Fruit fly (Drosophila melanogaster) whole organism, prepupa: ENCODE measurements around the gene CG11555.
A peak's percentile ranks its signal among the peaks of the same experiment; 100 is the strongest.

ENCODE experiments used
- CG10631 ChIP-seq: fragments of 200-800 bp; sonication (Bioruptor generic); optimal IDR thresholded peaks from 2 replicates; lab custom pipeline; 2016; ENCODE audit warnings: missing biosample characterization, missing genetic modification characterization
- CG11902 ChIP-seq: fragments of 200-800 bp; sonication (Bioruptor generic); optimal IDR thresholded peaks from 3 replicates; lab custom pipeline; 2016; ENCODE audit warnings: missing biosample characterization, missing genetic modification characterization
- CG1621 ChIP-seq: fragments of 200-800 bp; sonication (Bioruptor generic); optimal IDR thresholded peaks from 3 replicates; lab custom pipeline; 2018; ENCODE audit warnings: missing biosample characterization, mild to moderate bottlenecking, missing genetic modification characterization
- CG16779 ChIP-seq: fragments of 200-800 bp; sonication (Bioruptor generic); optimal IDR thresholded peaks from 3 replicates; lab custom pipeline; 2017; ENCODE audit warnings: missing biosample characterization, mild to moderate bottlenecking, missing genetic modification characterization
- CG3032 ChIP-seq: fragments of 200-800 bp; optimal IDR thresholded peaks from 2 replicates; lab custom pipeline; 2019; ENCODE audit warnings: missing biosample characterization, mild to moderate bottlenecking, missing genetic modification characterization, moderate library complexity
- CG31627 ChIP-seq: fragments of 200-800 bp; sonication (Bioruptor generic); optimal IDR thresholded peaks from 3 replicates; lab custom pipeline; 2016; ENCODE audit warnings: missing biosample characterization, missing genetic modification characterization
- CG32006 ChIP-seq: fragments of 200-800 bp; sonication (Bioruptor generic); optimal IDR thresholded peaks from 3 replicates; lab custom pipeline; 2017; ENCODE audit warnings: missing biosample characterization, mild to moderate bottlenecking, missing genetic modification characterization
- CG3919 ChIP-seq: fragments of 200-800 bp; sonication (Bioruptor generic); optimal IDR thresholded peaks from 3 replicates; lab custom pipeline; 2016; ENCODE audit warnings: missing biosample characterization, missing genetic modification characterization
- CG6276 ChIP-seq: fragments of 200-800 bp; sonication (Bioruptor generic); optimal IDR thresholded peaks from 2 replicates; lab custom pipeline; 2017; ENCODE audit warnings: missing biosample characterization, mild to moderate bottlenecking, missing genetic modification characterization
- CG6808 ChIP-seq: fragments of 200-800 bp; sonication (Bioruptor generic); optimal IDR thresholded peaks from 3 replicates; lab custom pipeline; 2017; ENCODE audit warnings: missing biosample characterization, missing genetic modification characterization, mild to moderate bottlenecking, moderate library complexity, missing genetic modification reagents
- CG6854 ChIP-seq: fragments of 200-800 bp; sonication (Bioruptor generic); optimal IDR thresholded peaks from 2 replicates; lab custom pipeline; 2017; ENCODE audit warnings: missing biosample characterization, mild to moderate bottlenecking, missing genetic modification characterization
- CG8319 ChIP-seq: fragments of 200-800 bp; sonication (Bioruptor generic); optimal IDR thresholded peaks from 3 replicates; lab custom pipeline; 2016; ENCODE audit warnings: missing biosample characterization, missing genetic modification characterization
- CG8632 ChIP-seq: fragments of 200-800 bp; sonication (Bioruptor generic); optimal IDR thresholded peaks from 3 replicates; lab custom pipeline; 2016; ENCODE audit warnings: missing biosample characterization, missing genetic modification characterization
- CG9139 ChIP-seq: fragments of 200-800 bp; sonication (Bioruptor generic); optimal IDR thresholded peaks from 3 replicates; lab custom pipeline; 2017; ENCODE audit warnings: missing biosample characterization, mild to moderate bottlenecking, missing genetic modification characterization
- Eip75B ChIP-seq: fragments of 200-800 bp; sonication (Bioruptor generic); optimal IDR thresholded peaks from 3 replicates; lab custom pipeline; 2016; ENCODE audit warnings: missing biosample characterization, missing genetic modification characterization
- Eip78C ChIP-seq: fragments of 200-800 bp; sonication (Bioruptor generic); peaks from one replicate; lab custom pipeline; 2016; ENCODE audit warnings: missing biosample characterization, missing genetic modification characterization
- Eip93F ChIP-seq: fragments of 200-800 bp; sonication (Bioruptor generic); optimal IDR thresholded peaks from 2 replicates; lab custom pipeline; 2016; ENCODE audit warnings: missing biosample characterization, mild to moderate bottlenecking, missing genetic modification characterization
- Ets21C ChIP-seq: fragments of 200-800 bp; sonication (Bioruptor generic); optimal IDR thresholded peaks from 3 replicates; lab custom pipeline; 2016; ENCODE audit warnings: missing biosample characterization, missing genetic modification characterization
- Ets96B ChIP-seq: fragments of 200-800 bp; optimal IDR thresholded peaks from 2 replicates; lab custom pipeline; 2019; ENCODE audit warnings: missing biosample characterization, mild to moderate bottlenecking, missing genetic modification characterization, moderate library complexity
- Hr39 ChIP-seq: fragments of 200-800 bp; sonication (Bioruptor generic); optimal IDR thresholded peaks from 2 replicates; lab custom pipeline; 2016; ENCODE audit warnings: missing biosample characterization, missing genetic modification characterization
- Hr4 ChIP-seq: fragments of 200-800 bp; sonication (Bioruptor generic); optimal IDR thresholded peaks from 3 replicates; lab custom pipeline; 2016; ENCODE audit warnings: missing biosample characterization, missing genetic modification characterization
- Met ChIP-seq: fragments of 200-800 bp; sonication (Bioruptor generic); optimal IDR thresholded peaks from 3 replicates; lab custom pipeline; 2016; ENCODE audit warnings: missing biosample characterization, missing genetic modification characterization
- OdsH ChIP-seq: fragments of 200-800 bp; sonication (Bioruptor generic); optimal IDR thresholded peaks from 3 replicates; lab custom pipeline; 2016; ENCODE audit warnings: missing biosample characterization, missing genetic modification characterization
- Smox ChIP-seq: fragments of 200-800 bp; sonication (Bioruptor generic); optimal IDR thresholded peaks from 3 replicates; lab custom pipeline; 2016; ENCODE audit warnings: missing biosample characterization, missing genetic modification characterization
- Sox102F ChIP-seq: fragments of 200-800 bp; sonication (Bioruptor generic); optimal IDR thresholded peaks from 2 replicates; lab custom pipeline; 2016; ENCODE audit warnings: missing biosample characterization, mild to moderate bottlenecking, missing genetic modification characterization
- Sox14 ChIP-seq: fragments of 200-800 bp; sonication (Bioruptor generic); optimal IDR thresholded peaks from 3 replicates; lab custom pipeline; 2016; ENCODE audit warnings: missing biosample characterization, missing genetic modification characterization
- Sox15 ChIP-seq: fragments of 200-800 bp; sonication (Bioruptor generic); optimal IDR thresholded peaks from 3 replicates; lab custom pipeline; 2016; ENCODE audit warnings: missing biosample characterization, missing genetic modification characterization
- acj6 ChIP-seq: fragments of 200-800 bp; sonication (Bioruptor generic); optimal IDR thresholded peaks from 3 replicates; lab custom pipeline; 2016; ENCODE audit warnings: missing biosample characterization, missing genetic modification characterization
- cyc ChIP-seq: fragments of 200-800 bp; sonication (Bioruptor generic); optimal IDR thresholded peaks from 3 replicates; lab custom pipeline; 2016; ENCODE audit warnings: missing biosample characterization, missing genetic modification characterization
- dsx ChIP-seq: fragments of 200-800 bp; optimal IDR thresholded peaks from 3 replicates; lab custom pipeline; 2019; ENCODE audit warnings: missing biosample characterization, mild to moderate bottlenecking, missing genetic modification characterization, moderate library complexity; ENCODE audit not compliant: poor library complexity, severe bottlenecking
- eg ChIP-seq: fragments of 200-800 bp; sonication (Bioruptor generic); IDR thresholded peaks from 3 replicates; pipeline ENCODE4 v1.3.6; 2022; ENCODE audit warnings: missing biosample characterization, missing genetic modification characterization
- esn ChIP-seq: fragments of 200-800 bp; sonication (Bioruptor generic); optimal IDR thresholded peaks from 2 replicates; lab custom pipeline; 2016; ENCODE audit warnings: missing biosample characterization, mild to moderate bottlenecking, missing genetic modification characterization, moderate library complexity
- fd59A ChIP-seq: fragments of 200-800 bp; sonication (Bioruptor generic); optimal IDR thresholded peaks from 2 replicates; lab custom pipeline; 2017; ENCODE audit warnings: missing biosample characterization, mild to moderate bottlenecking, missing genetic modification characterization, missing genetic modification reagents
- fd85E ChIP-seq: fragments of 200-800 bp; sonication (Bioruptor generic); optimal IDR thresholded peaks from 3 replicates; lab custom pipeline; 2016; ENCODE audit warnings: missing biosample characterization, missing genetic modification characterization
- fkh ChIP-seq: fragments of 200-800 bp; sonication (Bioruptor generic); optimal IDR thresholded peaks from 3 replicates; lab custom pipeline; 2017; ENCODE audit warnings: missing biosample characterization, mild to moderate bottlenecking, missing genetic modification characterization, moderate library complexity
- lz ChIP-seq: fragments of 200-800 bp; sonication (Bioruptor generic); optimal IDR thresholded peaks from 3 replicates; lab custom pipeline; 2016; ENCODE audit warnings: missing biosample characterization, missing genetic modification characterization
- net ChIP-seq: fragments of 200-800 bp; sonication (Bioruptor generic); optimal IDR thresholded peaks from 3 replicates; lab custom pipeline; 2016; ENCODE audit warnings: missing biosample characterization, missing genetic modification characterization
- pdm3 ChIP-seq: fragments of 200-800 bp; sonication (Bioruptor generic); optimal IDR thresholded peaks from 3 replicates; lab custom pipeline; 2016; ENCODE audit warnings: missing biosample characterization, missing genetic modification characterization
- svp ChIP-seq: fragments of 200-800 bp; sonication (Bioruptor generic); peaks from one replicate; lab custom pipeline; 2016; ENCODE audit warnings: missing biosample characterization, missing genetic modification characterization
- topi ChIP-seq: fragments of 200-800 bp; sonication (Bioruptor generic); optimal IDR thresholded peaks from 3 replicates; lab custom pipeline; 2016; ENCODE audit warnings: missing biosample characterization, missing genetic modification characterization
- vri ChIP-seq: fragments of 200-800 bp; sonication (Bioruptor generic); optimal IDR thresholded peaks from 3 replicates; lab custom pipeline; 2016; ENCODE audit warnings: missing biosample characterization, mild to moderate bottlenecking, missing genetic modification characterization

CG11555 gene

dm6 chr2L:303306-303962 lies 29.8 kb downstream of the CG11555 start:
- TF ChIP-seq Eip78C (peak; percentile 25), svp (peak; percentile 55), vri (peak; percentile 51), Eip93F (peak; percentile 48), CG8632 (GFP tag; lab: Kevin White, UChicago) (no peak)

- no peak for TF ChIP-seq CG16779 (tag; lab: Kevin White, UChicago)
- no peak for TF ChIP-seq CG8632 (GFP tag; lab: Kevin White, UChicago)
- TF ChIP-seq Sox14 (GFP tag; lab: Kevin White, UChicago) = no peak
- no peak for TF ChIP-seq CG9139 (GFP tag; lab: Kevin White, UChicago)
- no peak for TF ChIP-seq CG3919 (GFP tag; lab: Kevin White, UChicago)
- no peak for TF ChIP-seq CG32006
- no peak for TF ChIP-seq CG8319 (GFP tag; lab: Kevin White, UChicago)
- TF ChIP-seq pdm3 (GFP tag; lab: Kevin White, UChicago) = no peak
- TF ChIP-seq CG10631 = no peak
- no peak for TF ChIP-seq Sox15 (GFP tag; lab: Kevin White, UChicago)
- TF ChIP-seq fkh (GFP tag; lab: Kevin White, UChicago) = no peak
- TF ChIP-seq CG6276 (GFP tag; lab: Kevin White, UChicago) = no peak
- no peak for TF ChIP-seq CG6808
- TF ChIP-seq eg (GFP tag; lab: Robert Waterston, UW) = no peak
- TF ChIP-seq dsx (GFP tag; lab: Kevin White, UChicago) = no peak
- TF ChIP-seq fd59A (GFP tag; lab: Kevin White, UChicago) = no peak
- no peak for TF ChIP-seq acj6 (GFP tag; lab: Kevin White, UChicago)
Observed at dm6 chr2L:305198-305597, 31.6 kb downstream of the CG11555 start.

- TF ChIP-seq eg (GFP tag; lab: Robert Waterston, UW) (no peak), lz (GFP tag; lab: Kevin White, UChicago) (peak; percentile 43), net (no peak), Met (peak; percentile 4), CG6854 (GFP tag; lab: Kevin White, UChicago) (no peak), CG3032 (tag; lab: Kevin White, UChicago) (peak; percentile 32), Ets96B (tag; lab: Kevin White, UChicago) (peak; percentile 2), Smox (GFP tag; lab: Kevin White, UChicago) (peak; percentile 43), Eip93F (peak; percentile 45), Sox14 (GFP tag; lab: Kevin White, UChicago) (peak; percentile 67), vri (no peak), CG8319 (GFP tag; lab: Kevin White, UChicago) (no peak), Hr4 (GFP tag; lab: Kevin White, UChicago) (peak; percentile 40), Sox102F (peak; percentile 33), acj6 (GFP tag; lab: Kevin White, UChicago) (peak; percentile 39), CG31627 (peak; percentile 61), svp (peak; percentile 76), CG3919 (GFP tag; lab: Kevin White, UChicago) (peak; percentile 37), Eip75B (peak; percentile 57), CG10631 (peak; percentile 34), cyc (peak; percentile 41), Eip78C (peak; percentile 77), topi (peak; percentile 39), dsx (GFP tag; lab: Kevin White, UChicago) (peak; percentile 29), CG16779 (tag; lab: Kevin White, UChicago) (peak; percentile 34), fd85E (no peak), Sox15 (GFP tag; lab: Kevin White, UChicago) (peak; percentile 2), CG8632 (GFP tag; lab: Kevin White, UChicago) (no peak), CG6808 (peak; percentile 91), OdsH (GFP tag; lab: Kevin White, UChicago) (peak; percentile 29), Ets21C (GFP tag; lab: Kevin White, UChicago) (peak; percentile 47), CG11902 (GFP tag; lab: Kevin White, UChicago) (peak; percentile 2), CG1621 (tag; lab: Kevin White, UChicago) (no peak), Hr39 (GFP tag; lab: Kevin White, UChicago) (peak; percentile 55), esn (peak; percentile 51)
Observed at dm6 chr2L:305646-306045, 32.0 kb downstream of the CG11555 start, which contains the start of gene Plc21C. Gene Plc21C (plus strand): TSS chr2L:305935.
